Worm (Caenorhabditis elegans) whole organism, L3 larva: Measurements from ENCODE around the gene osm-12.
"Not testable (repeated sequence)": the region's sequence is repeated elsewhere in the genome, so short reads cannot be mapped to it uniquely, and the experiment has no call there.

Source experiments
- ZK546.5 ChIP-seq: sonication (generic microtip); optimal IDR thresholded peaks from 2 replicates; lab custom pipeline; 2017; ENCODE audit warnings: missing biosample characterization, missing genetic modification characterization
- ceh-16 ChIP-seq: sonication (generic microtip); optimal IDR thresholded peaks from 2 replicates; lab custom pipeline; 2017; ENCODE audit warnings: missing biosample characterization, missing genetic modification characterization
- ceh-28 ChIP-seq: fragments of 150-350 bp; optimal IDR thresholded peaks from 2 replicates; lab custom pipeline; 2014; ENCODE audit warnings: missing biosample characterization, missing genetic modification reagents, missing genetic modification characterization
- ceh-9 ChIP-seq: sonication (generic microtip); optimal IDR thresholded peaks from 2 replicates; lab custom pipeline; 2018; ENCODE audit warnings: missing biosample characterization, missing genetic modification characterization
- daf-12 ChIP-seq: fragments of 150-350 bp; optimal IDR thresholded peaks from 2 replicates; lab custom pipeline; 2014; ENCODE audit warnings: missing biosample characterization, missing genetic modification reagents, missing genetic modification characterization
- egl-27 ChIP-seq: sonication (generic microtip); optimal IDR thresholded peaks from 4 replicates; lab custom pipeline; 2017; ENCODE audit warnings: missing biosample characterization, missing genetic modification reagents, missing genetic modification characterization
- egl-5 ChIP-seq: fragments of 150-350 bp; optimal IDR thresholded peaks from 2 replicates; lab custom pipeline; 2017; ENCODE audit warnings: missing biosample characterization, missing genetic modification reagents, missing genetic modification characterization, inconsistent platforms
- elt-1 ChIP-seq: fragments of 150-350 bp; optimal IDR thresholded peaks from 2 replicates; lab custom pipeline; 2014; ENCODE audit warnings: missing biosample characterization, missing genetic modification characterization
- elt-2 ChIP-seq: sonication (generic microtip); optimal IDR thresholded peaks from 2 replicates; lab custom pipeline; 2016; ENCODE audit warnings: missing genetic modification reagents, mild to moderate bottlenecking, missing genetic modification characterization, missing compliant biosample characterization
- elt-3 ChIP-seq, 3 experiments: fragments of 150-350 bp in 1 of 3; sonication (generic microtip) in 2 of 3; optimal IDR thresholded peaks; 2 replicates in 2 of 3; 4 replicates in 1 of 3; lab custom pipeline; 2014 to 2017; ENCODE audit warnings: missing biosample characterization in 3 of 3, missing genetic modification characterization in 3 of 3
- eor-1 ChIP-seq, 2 experiments: fragments of 150-350 bp; optimal IDR thresholded peaks; 2 replicates each; lab custom pipeline; 2014 to 2018; ENCODE audit warnings: missing biosample characterization in 2 of 2, missing genetic modification characterization in 2 of 2
- fkh-2 ChIP-seq: fragments of 150-350 bp; optimal IDR thresholded peaks from 2 replicates; lab custom pipeline; 2014; ENCODE audit warnings: missing biosample characterization, missing genetic modification reagents, missing genetic modification characterization
- fos-1 ChIP-seq: fragments of 150-350 bp; optimal IDR thresholded peaks from 2 replicates; lab custom pipeline; 2014; ENCODE audit warnings: missing biosample characterization, missing genetic modification characterization
- lin-15B ChIP-seq: fragments of 150-350 bp; optimal IDR thresholded peaks from 2 replicates; lab custom pipeline; 2014; ENCODE audit warnings: missing biosample characterization, missing genetic modification characterization
- lin-39 ChIP-seq: fragments of 150-350 bp; optimal IDR thresholded peaks from 2 replicates; lab custom pipeline; 2018; ENCODE audit warnings: missing biosample characterization, missing genetic modification reagents, missing genetic modification characterization
- lsy-12 ChIP-seq: sonication (generic microtip); optimal IDR thresholded peaks from 2 replicates; lab custom pipeline; 2016; ENCODE audit warnings: mild to moderate bottlenecking, missing genetic modification characterization, missing compliant biosample characterization
- mdl-1 ChIP-seq: fragments of 150-350 bp; optimal IDR thresholded peaks from 2 replicates; lab custom pipeline; 2014; ENCODE audit warnings: missing biosample characterization, missing genetic modification characterization
- nfya-1 ChIP-seq: sonication (generic microtip); optimal IDR thresholded peaks from 2 replicates; lab custom pipeline; 2017; ENCODE audit warnings: missing genetic modification characterization, mild to moderate bottlenecking, missing compliant biosample characterization, antibody characterized with exemption, moderate library complexity; ENCODE audit not compliant: insufficient read depth
- nhr-11 ChIP-seq: fragments of 150-350 bp; optimal IDR thresholded peaks from 2 replicates; lab custom pipeline; 2014; ENCODE audit warnings: missing biosample characterization, missing genetic modification characterization
- nhr-12 ChIP-seq: fragments of 150-350 bp; optimal IDR thresholded peaks from 2 replicates; lab custom pipeline; 2014; ENCODE audit warnings: missing biosample characterization, missing genetic modification characterization
- nhr-23 ChIP-seq: fragments of 150-350 bp; optimal IDR thresholded peaks from 2 replicates; lab custom pipeline; 2014; ENCODE audit warnings: missing biosample characterization, missing genetic modification reagents, missing genetic modification characterization
- nhr-25 ChIP-seq: sonication (generic microtip); optimal IDR thresholded peaks from 2 replicates; lab custom pipeline; 2017; ENCODE audit warnings: missing biosample characterization, missing genetic modification characterization
- nhr-28 ChIP-seq: fragments of 150-350 bp; optimal IDR thresholded peaks from 2 replicates; lab custom pipeline; 2014; ENCODE audit warnings: missing biosample characterization, missing genetic modification characterization
- nhr-43 ChIP-seq: sonication (generic microtip); optimal IDR thresholded peaks from 2 replicates; lab custom pipeline; 2016; ENCODE audit warnings: mild to moderate bottlenecking, missing genetic modification characterization, missing compliant biosample characterization; ENCODE audit not compliant: poor library complexity, severe bottlenecking
- nhr-77 ChIP-seq: fragments of 150-350 bp; optimal IDR thresholded peaks from 2 replicates; lab custom pipeline; 2014; ENCODE audit warnings: missing biosample characterization, missing genetic modification characterization
- pha-4 ChIP-seq: fragments of 150-350 bp; optimal IDR thresholded peaks from 2 replicates; lab custom pipeline; 2014; ENCODE audit warnings: missing biosample characterization, missing genetic modification reagents, missing genetic modification characterization
- skn-1 ChIP-seq: fragments of 150-350 bp; optimal IDR thresholded peaks from 2 replicates; lab custom pipeline; 2014; ENCODE audit warnings: missing biosample characterization, missing genetic modification characterization
- snpc-4 ChIP-seq: fragments of 150-350 bp; optimal IDR thresholded peaks from 2 replicates; lab custom pipeline; 2014; ENCODE audit warnings: missing biosample characterization, missing genetic modification characterization
- tbx-2 ChIP-seq: sonication (generic microtip); optimal IDR thresholded peaks from 2 replicates; lab custom pipeline; 2016; ENCODE audit warnings: mild to moderate bottlenecking, missing genetic modification characterization, missing compliant biosample characterization
- unc-39 ChIP-seq: sonication (generic microtip); optimal IDR thresholded peaks from 4 replicates; lab custom pipeline; 2017; ENCODE audit warnings: missing biosample characterization, missing genetic modification characterization
- unc-62 ChIP-seq: fragments of 150-350 bp; sonication (generic microtip); optimal IDR thresholded peaks from 4 replicates; lab custom pipeline; 2014; ENCODE audit warnings: missing biosample characterization, missing genetic modification reagents, missing genetic modification characterization
- ztf-11 ChIP-seq: fragments of 150-350 bp; optimal IDR thresholded peaks from 2 replicates; lab custom pipeline; 2014; ENCODE audit warnings: missing biosample characterization, missing genetic modification characterization
- ztf-4 ChIP-seq: fragments of 150-350 bp; optimal IDR thresholded peaks from 2 replicates; lab custom pipeline; 2014; ENCODE audit warnings: missing biosample characterization, missing genetic modification characterization

Gene osm-12

DNA sequence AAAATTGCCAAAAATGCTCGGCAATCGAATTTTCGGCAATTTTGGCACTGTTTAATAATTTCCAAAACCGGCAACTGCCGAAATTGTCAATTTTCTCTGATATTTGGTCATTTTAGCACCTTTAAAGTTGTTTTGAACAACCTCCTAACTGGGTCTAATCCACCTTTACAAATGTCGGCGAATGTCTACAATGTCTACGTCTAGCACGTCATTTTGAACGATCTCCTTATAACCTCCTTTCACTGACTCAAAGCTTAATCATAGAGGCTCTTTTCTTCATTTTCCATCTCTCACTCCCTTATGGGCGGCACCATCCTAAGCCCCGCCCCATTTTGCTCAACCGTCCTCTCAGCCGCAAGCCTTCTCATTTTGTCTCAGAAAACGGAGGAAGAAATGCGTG is 8.1 kb downstream of the osm-12 start, which contains the start of gene Y75B8A.44:
TSS of gene Y75B8A.44 (plus strand) at position 301 of the 400 bp plus-strand sequence.
- no peak for TF ChIP-seq skn-1 (tag; lab: Kevin White, UChicago)

- TF ChIP-seq elt-2 (tag; lab: Kevin White, UChicago) (peak; percentile 36), elt-1 (tag; lab: Kevin White, UChicago) (no peak)
- TF ChIP-seq, all 47 proteins: peak for 1
Observed at ce11 chrIII:12188236-12188635, 14.1 kb downstream of the osm-12 start.

DNA sequence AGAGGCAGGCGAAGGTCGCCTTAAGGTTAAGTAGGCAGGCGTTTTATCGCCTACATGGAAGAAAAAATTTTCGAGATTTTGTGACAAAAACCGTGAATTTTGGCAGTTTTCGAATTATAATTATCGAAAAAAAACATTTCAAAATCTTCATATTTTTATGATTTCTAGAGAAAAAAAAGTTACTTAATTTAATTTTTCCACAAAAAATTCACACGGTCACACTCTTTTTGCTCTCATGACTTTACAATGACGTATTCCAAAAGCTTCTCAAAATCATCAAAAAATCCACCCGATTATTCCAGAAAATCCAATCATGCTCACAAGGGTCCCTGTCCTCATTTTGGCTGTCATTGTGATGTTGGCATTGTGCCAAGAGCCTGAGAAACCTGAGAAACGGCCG is 16.2 kb downstream of the osm-12 start, which contains the start of gene lury-1:
TSS of gene lury-1 (plus strand) at position 301 of the 400 bp plus-strand sequence.
- TF ChIP-seq ceh-16 (tag; lab: Kevin White, UChicago) = no peak
- TF ChIP-seq ztf-11 = no peak
- TF ChIP-seq egl-5 (tag; lab: Kevin White, UChicago) = no peak
- no peak for TF ChIP-seq nhr-23
- TF ChIP-seq fos-1 (tag; lab: Kevin White, UChicago) = no peak
- TF ChIP-seq nhr-43 = no peak
- no peak for TF ChIP-seq mdl-1
- TF ChIP-seq ceh-28 = no peak
- no peak for TF ChIP-seq egl-27 (tag; lab: Kevin White, UChicago)

- TF ChIP-seq eor-1 (tag; optimal IDR thresholded peaks at IDR 0.05; lab: Kevin White, UChicago) = no peak
- no peak for TF ChIP-seq fkh-2 (tag; lab: Kevin White, UChicago)
- TF ChIP-seq unc-62 (GFP tag; lab: Kevin White, UChicago) = no peak
- TF ChIP-seq unc-39 = no peak
- TF ChIP-seq lin-15B (tag; lab: Kevin White, UChicago) = no peak
- TF ChIP-seq ZK546.5 (tag; lab: Kevin White, UChicago) = no peak
- no peak for TF ChIP-seq elt-1 (tag; lab: Kevin White, UChicago)
- no peak for TF ChIP-seq egl-27 (tag; lab: Kevin White, UChicago)
Observed at ce11 chrIII:12182919-12183318, 19.4 kb downstream of the osm-12 start, which contains the start of gene Y75B8A.10. TSS of gene Y75B8A.10 (minus strand) at chrIII:12183019.

- TF ChIP-seq pha-4 (peak; percentile 89), nhr-25 (tag; lab: Kevin White, UChicago) (peak; percentile 41), nfya-1 (tag; lab: Kevin White, UChicago) (peak; percentile 11), ceh-28 (peak; percentile 1), nhr-23 (peak; percentile 54), mdl-1 (no peak)
Observed at ce11 chrIII:12178121-12178520, 24.2 kb downstream of the osm-12 start.

DNA sequence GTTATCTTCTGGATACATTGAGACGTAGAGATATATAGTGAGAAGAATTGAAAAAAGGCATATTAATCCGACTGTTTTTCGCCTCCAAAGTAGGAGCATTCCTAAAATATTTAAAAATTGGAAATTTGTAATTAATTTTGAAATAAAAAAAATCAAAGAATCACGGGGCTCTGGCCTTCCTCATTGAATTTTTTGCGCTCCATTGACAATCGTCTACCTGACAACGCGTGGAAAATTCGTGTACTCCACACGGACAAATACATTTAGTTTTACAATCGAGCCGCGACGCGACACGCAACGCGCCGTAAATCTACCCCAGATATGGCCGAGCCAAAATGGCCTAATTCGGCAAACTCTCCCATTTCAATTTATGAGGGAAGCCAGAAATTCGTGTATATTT is 25.2 kb downstream of the osm-12 start, which contains the start of gene gly-11:
TSS of gene gly-11 (minus strand) at position 101 of the 400 bp plus-strand sequence.
- not testable (repeated sequence) for TF ChIP-seq snpc-4; ceh-9 (tag; lab: Kevin White, UChicago); nhr-12

DNA sequence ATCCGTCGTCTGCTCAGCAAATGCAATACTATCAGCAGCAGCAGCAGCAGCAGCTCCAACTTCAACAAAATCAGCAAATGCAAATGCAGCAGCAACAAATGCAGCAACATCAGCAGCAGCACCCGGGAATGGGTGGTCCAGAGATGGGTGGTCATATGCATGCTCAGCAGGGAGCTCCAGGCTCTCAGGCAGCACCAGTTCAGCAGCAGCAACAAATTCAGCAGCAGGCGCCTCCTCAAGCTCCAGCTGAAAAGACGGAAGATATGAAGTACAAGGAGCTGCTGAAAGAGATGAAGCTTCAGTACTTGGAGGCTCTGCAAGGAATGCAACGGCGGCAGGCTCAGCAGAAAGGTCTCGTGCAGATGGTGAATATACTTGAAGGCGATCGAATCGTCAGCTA is 35.3 kb downstream of the osm-12 start:
- TF ChIP-seq tbx-2 (tag; lab: Kevin White, UChicago) (no peak), unc-62 (GFP tag; lab: Kevin White, UChicago) (no peak), nhr-11 (tag; lab: Kevin White, UChicago) (no peak), lsy-12 (no peak), skn-1 (tag; lab: Kevin White, UChicago) (no peak), ztf-11 (no peak), ceh-16 (tag; lab: Kevin White, UChicago) (no peak), daf-12 (tag; lab: Kevin White, UChicago) (no peak), ztf-4 (tag; lab: Kevin White, UChicago) (no peak), elt-3 (tag; optimal IDR thresholded peaks at IDR 0.05; lab: Kevin White, UChicago) (no peak), nhr-28 (tag; lab: Kevin White, UChicago) (no peak), nhr-77 (tag; lab: Kevin White, UChicago) (no peak), ceh-9 (tag; lab: Kevin White, UChicago) (no peak), nhr-43 (no peak), eor-1 (tag; optimal IDR thresholded peaks at IDR 0.05; lab: Kevin White, UChicago) (no peak), lin-39 (tag; lab: Kevin White, UChicago) (no peak), ZK546.5 (tag; lab: Kevin White, UChicago) (no peak), nfya-1 (tag; lab: Kevin White, UChicago) (no peak)
